Worm (Caenorhabditis elegans) whole organism, mixed stage, embryonic: ENCODE measurements around the gene lpr-6.

Experiments
- bed-3 ChIP-seq: fragments of 200-800 bp; sonication (Bioruptor generic); optimal IDR thresholded peaks from 3 replicates; lab custom pipeline; 2018; ENCODE audit warnings: mild to moderate bottlenecking, missing genetic modification characterization, moderate library complexity, missing compliant biosample characterization
- blmp-1 ChIP-seq: fragments of 150-350 bp; optimal IDR thresholded peaks from 2 replicates; lab custom pipeline; 2014; ENCODE audit warnings: missing biosample characterization, missing genetic modification characterization
- ceh-39 ChIP-seq: fragments of 150-350 bp; optimal IDR thresholded peaks from 2 replicates; lab custom pipeline; 2014; ENCODE audit warnings: missing biosample characterization, missing genetic modification characterization
- ceh-43 ChIP-seq: fragments of 200-800 bp; sonication (Bioruptor generic); optimal IDR thresholded peaks from 2 replicates; lab custom pipeline; 2018; ENCODE audit warnings: mild to moderate bottlenecking, missing genetic modification characterization, moderate library complexity, missing compliant biosample characterization
- ceh-83 ChIP-seq: fragments of 200-800 bp; sonication (Bioruptor generic); optimal IDR thresholded peaks from 2 replicates; lab custom pipeline; 2018; ENCODE audit warnings: mild to moderate bottlenecking, missing genetic modification characterization, missing compliant biosample characterization
- ces-1 ChIP-seq: fragments of 150-350 bp; optimal IDR thresholded peaks from 2 replicates; lab custom pipeline; 2014; ENCODE audit warnings: missing biosample characterization, missing genetic modification reagents, missing genetic modification characterization
- cnd-1 ChIP-seq: fragments of 200-800 bp; sonication (Bioruptor generic); optimal IDR thresholded peaks from 2 replicates; lab custom pipeline; 2018; ENCODE audit warnings: mild to moderate bottlenecking, missing genetic modification characterization, missing compliant biosample characterization
- drap-1 ChIP-seq: fragments of 200-800 bp; sonication (Bioruptor generic); optimal IDR thresholded peaks from 3 replicates; lab custom pipeline; 2018; ENCODE audit warnings: mild to moderate bottlenecking, missing genetic modification characterization, missing compliant biosample characterization
- elt-1 ChIP-seq: sonication (generic microtip); optimal IDR thresholded peaks from 2 replicates; lab custom pipeline; 2017; ENCODE audit warnings: missing genetic modification characterization, mild to moderate bottlenecking, missing compliant biosample characterization, antibody characterized with exemption, moderate library complexity, borderline replicate concordance; ENCODE audit not compliant: insufficient read depth
- elt-3 ChIP-seq: fragments of 150-350 bp; optimal IDR thresholded peaks from 2 replicates; lab custom pipeline; 2014; ENCODE audit warnings: missing biosample characterization, missing genetic modification characterization
- flh-1 ChIP-seq: fragments of 200-800 bp; sonication (Bioruptor generic); optimal IDR thresholded peaks from 2 replicates; lab custom pipeline; 2018; ENCODE audit warnings: mild to moderate bottlenecking, missing genetic modification characterization, moderate library complexity, missing compliant biosample characterization
- hlh-1 ChIP-seq: fragments of 150-350 bp; optimal IDR thresholded peaks from 2 replicates; lab custom pipeline; 2014; ENCODE audit warnings: missing biosample characterization, missing genetic modification reagents, missing genetic modification characterization
- lin-13 ChIP-seq: fragments of 150-350 bp; optimal IDR thresholded peaks from 2 replicates; lab custom pipeline; 2014; ENCODE audit warnings: missing biosample characterization, missing genetic modification characterization
- lin-32 ChIP-seq: fragments of 200-800 bp; sonication (Bioruptor generic); optimal IDR thresholded peaks from 2 replicates; lab custom pipeline; 2018; ENCODE audit warnings: mild to moderate bottlenecking, missing genetic modification characterization, missing compliant biosample characterization
- lsy-2 ChIP-seq: fragments of 150-350 bp; optimal IDR thresholded peaks from 2 replicates; lab custom pipeline; 2014; ENCODE audit warnings: missing biosample characterization, missing genetic modification characterization
- mab-5 ChIP-seq: fragments of 150-350 bp; optimal IDR thresholded peaks from 2 replicates; lab custom pipeline; 2014; ENCODE audit warnings: missing biosample characterization, missing genetic modification characterization
- mep-1 ChIP-seq: fragments of 150-350 bp; optimal IDR thresholded peaks from 2 replicates; lab custom pipeline; 2017; ENCODE audit warnings: missing biosample characterization, missing genetic modification reagents, missing genetic modification characterization, inconsistent platforms
- mls-2 ChIP-seq: sonication (generic microtip); optimal IDR thresholded peaks from 2 replicates; lab custom pipeline; 2016; ENCODE audit warnings: mild to moderate bottlenecking, missing genetic modification characterization, moderate library complexity, missing compliant biosample characterization
- nhr-12 ChIP-seq: fragments of 150-350 bp; optimal IDR thresholded peaks from 2 replicates; lab custom pipeline; 2014; ENCODE audit warnings: missing biosample characterization, missing genetic modification characterization
- nhr-2 ChIP-seq: fragments of 150-350 bp; optimal IDR thresholded peaks from 2 replicates; lab custom pipeline; 2014; ENCODE audit warnings: missing biosample characterization, missing genetic modification characterization
- nhr-237 ChIP-seq: fragments of 150-350 bp; optimal IDR thresholded peaks from 2 replicates; lab custom pipeline; 2014; ENCODE audit warnings: missing biosample characterization, missing genetic modification characterization
- nhr-28 ChIP-seq: fragments of 150-350 bp; optimal IDR thresholded peaks from 2 replicates; lab custom pipeline; 2014; ENCODE audit warnings: missing biosample characterization, missing genetic modification characterization
- nhr-76 ChIP-seq: sonication (generic microtip); optimal IDR thresholded peaks from 2 replicates; lab custom pipeline; 2017; ENCODE audit warnings: missing biosample characterization, missing genetic modification characterization
- pha-4 ChIP-seq: fragments of 150-350 bp; optimal IDR thresholded peaks from 2 replicates; lab custom pipeline; 2018; ENCODE audit warnings: missing biosample characterization, missing genetic modification reagents, missing genetic modification characterization
- sem-2 ChIP-seq: fragments of 200-800 bp; sonication (Bioruptor generic); optimal IDR thresholded peaks from 2 replicates; lab custom pipeline; 2018; ENCODE audit warnings: mild to moderate bottlenecking, missing genetic modification characterization, missing compliant biosample characterization
- sptf-1 ChIP-seq: sonication (generic microtip); optimal IDR thresholded peaks from 2 replicates; lab custom pipeline; 2017; ENCODE audit warnings: mild to moderate bottlenecking, missing genetic modification characterization, moderate library complexity, missing compliant biosample characterization
- tbx-8 ChIP-seq: fragments of 200-800 bp; sonication (Bioruptor generic); optimal IDR thresholded peaks from 2 replicates; lab custom pipeline; 2018; ENCODE audit warnings: mild to moderate bottlenecking, missing genetic modification characterization, moderate library complexity, missing compliant biosample characterization
- unc-120 ChIP-seq: sonication (generic microtip); optimal IDR thresholded peaks from 2 replicates; lab custom pipeline; 2017; ENCODE audit warnings: missing genetic modification characterization, missing compliant biosample characterization; ENCODE audit not compliant: poor library complexity, severe bottlenecking
- unc-62 ChIP-seq: fragments of 150-350 bp; optimal IDR thresholded peaks from 2 replicates; lab custom pipeline; 2014; ENCODE audit warnings: missing biosample characterization, missing genetic modification reagents, missing genetic modification characterization
- zip-8 ChIP-seq: fragments of 150-350 bp; optimal IDR thresholded peaks from 2 replicates; lab custom pipeline; 2014; ENCODE audit warnings: missing biosample characterization, missing genetic modification characterization
- ztf-11 ChIP-seq: fragments of 150-350 bp; optimal IDR thresholded peaks from 2 replicates; lab custom pipeline; 2014; ENCODE audit warnings: missing biosample characterization, missing genetic modification characterization

Gene lpr-6

DNA sequence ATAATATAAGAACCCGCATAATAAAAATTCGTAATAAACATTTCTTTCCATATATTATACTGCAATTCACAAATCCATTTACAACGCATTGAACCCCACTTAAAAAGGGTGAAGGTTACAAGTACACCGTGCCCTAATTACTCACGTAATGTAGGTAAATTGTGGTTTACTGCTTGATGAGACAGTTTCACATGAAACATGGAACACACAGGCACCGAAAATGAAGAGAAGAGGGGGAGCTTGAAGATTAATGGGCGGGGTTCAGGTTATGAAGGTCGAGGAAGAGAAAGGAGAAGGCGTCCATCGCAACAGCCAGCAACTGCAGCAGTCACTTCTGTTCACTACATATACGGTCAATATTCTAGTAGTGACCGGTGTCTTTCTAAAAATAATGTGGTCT, at the start of gene lpr-6:
Gene lpr-6 (plus strand): TSS at position 251 of the 400 bp plus-strand sequence.
- TF ChIP-seq ces-1 (GFP tag; lab: Kevin White, UChicago) (no peak), sem-2 (GFP tag; lab: Kevin White, UChicago) (no peak), tbx-8 (GFP tag; lab: Kevin White, UChicago) (no peak), blmp-1 (tag; lab: Kevin White, UChicago) (no peak), mep-1 (tag; lab: Kevin White, UChicago) (no peak), ceh-43 (GFP tag; lab: Kevin White, UChicago) (peak; percentile 36)

DNA sequence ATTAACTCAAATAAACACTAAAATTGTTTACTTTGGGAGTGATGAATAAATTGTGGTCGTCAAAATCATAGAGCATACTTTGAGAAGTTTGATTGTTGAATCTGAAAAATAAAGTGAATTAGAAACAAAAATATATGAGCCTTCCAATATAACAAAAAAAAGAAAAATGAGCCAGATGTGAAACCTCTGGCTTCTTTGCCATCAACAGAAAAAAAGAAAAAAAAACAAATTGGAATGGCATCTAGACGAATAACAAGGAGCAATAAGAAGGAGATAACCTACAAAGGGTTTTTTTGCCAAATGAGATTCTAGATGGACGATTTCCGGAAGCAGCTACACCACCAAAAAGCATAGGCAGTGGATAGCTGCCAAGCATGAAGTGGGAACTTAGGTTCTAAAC, 49.2 kb upstream of the lpr-6 start, which contains the start of gene F58A3.4:
Gene F58A3.4 (minus strand): TSS at position 101 of the 400 bp plus-strand sequence.
- TF ChIP-seq cnd-1 (tag; lab: Kevin White, UChicago) (no peak), mls-2 (no peak), zip-8 (no peak), unc-120 (tag; lab: Kevin White, UChicago) (no peak), mab-5 (tag; lab: Kevin White, UChicago) (no peak)

DNA sequence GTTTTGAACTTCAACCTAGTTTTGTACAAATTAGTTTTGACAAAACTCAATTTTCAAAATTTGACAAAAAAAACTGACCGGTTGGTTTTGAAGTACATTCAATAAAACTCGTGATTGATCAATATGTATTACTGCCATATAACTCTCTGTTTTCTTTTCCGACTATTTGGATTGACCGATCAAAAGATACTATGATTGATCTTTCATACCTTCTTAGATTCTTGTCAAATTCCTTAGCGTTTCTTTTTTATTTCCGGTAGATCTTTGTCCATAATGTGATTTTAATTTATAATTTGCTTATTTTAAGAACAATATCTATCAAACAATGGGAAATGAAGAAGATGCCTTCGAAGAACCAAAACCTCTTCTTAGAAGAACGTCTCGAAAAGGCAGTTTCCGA, 47.5 kb upstream of the lpr-6 start, which contains the start of gene F58A3.3:
Gene F58A3.3 (plus strand): TSS at position 301 of the 400 bp plus-strand sequence.
- no peak for TF ChIP-seq sem-2 (GFP tag; lab: Kevin White, UChicago)

DNA sequence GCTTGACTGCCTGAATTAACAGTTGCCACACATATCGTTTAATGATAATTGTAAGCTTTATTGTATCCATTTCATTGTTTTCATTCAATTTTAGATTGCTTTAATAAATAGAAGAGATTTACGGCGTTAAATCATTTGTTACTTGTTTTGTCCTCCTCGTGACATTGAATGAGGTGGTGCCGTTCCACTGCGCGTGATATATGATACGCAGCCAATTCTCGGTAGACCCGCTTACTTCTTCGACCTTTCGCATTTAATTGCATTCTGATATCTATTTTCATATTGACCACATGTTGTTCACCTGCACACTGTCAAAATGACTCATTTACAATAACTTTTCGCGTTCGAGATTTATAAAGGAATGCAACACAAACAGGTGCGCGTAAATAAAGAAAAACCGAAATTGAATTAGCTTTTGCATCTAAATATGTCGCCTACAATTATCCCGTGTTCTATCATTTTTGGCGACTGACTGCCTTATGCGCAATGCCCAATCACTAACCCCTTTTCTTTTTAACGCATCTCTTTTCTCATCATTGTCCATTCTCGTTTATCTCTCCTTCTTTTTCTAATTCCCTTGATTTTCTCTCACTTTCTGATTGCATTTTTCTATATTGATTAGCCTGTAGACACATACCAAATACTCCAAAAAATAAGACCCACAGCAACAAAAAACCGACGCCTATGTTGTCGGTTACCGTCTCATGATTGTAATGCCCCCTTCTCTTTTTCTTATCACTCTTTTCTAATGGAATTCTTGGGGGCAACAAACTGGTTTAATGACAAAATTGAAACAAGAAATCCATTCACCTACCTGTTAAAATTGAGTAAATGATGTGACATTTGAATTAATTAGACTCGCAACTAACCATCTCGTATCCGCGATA, 45.2 kb upstream of the lpr-6 start:
- TF ChIP-seq bed-3 (GFP tag; lab: Kevin White, UChicago) = no peak
- no peak for TF ChIP-seq ceh-39
- TF ChIP-seq mab-5 (tag; lab: Kevin White, UChicago) = no peak
- TF ChIP-seq elt-3 (tag; lab: Kevin White, UChicago) = no peak
- TF ChIP-seq pha-4 = no peak
- no peak for TF ChIP-seq unc-120 (tag; lab: Kevin White, UChicago)
- TF ChIP-seq ztf-11 (tag; lab: Kevin White, UChicago) = no peak
- TF ChIP-seq lin-13 (tag; lab: Kevin White, UChicago) = no peak
- TF ChIP-seq zip-8 = no peak
- TF ChIP-seq cnd-1 (tag; lab: Kevin White, UChicago) = no peak
- TF ChIP-seq tbx-8 (GFP tag; lab: Kevin White, UChicago) = no peak
- TF ChIP-seq nhr-28 (tag; lab: Kevin White, UChicago) = no peak
- TF ChIP-seq drap-1 = no peak
- TF ChIP-seq blmp-1 (tag; lab: Kevin White, UChicago) = no peak
- no peak for TF ChIP-seq lsy-2 (tag; lab: Kevin White, UChicago)
- no peak for TF ChIP-seq ces-1 (GFP tag; lab: Kevin White, UChicago)
- TF ChIP-seq flh-1 = no peak
- TF ChIP-seq unc-62 = no peak
- TF ChIP-seq ceh-43 (GFP tag; lab: Kevin White, UChicago) = no peak
- TF ChIP-seq mep-1 (tag; lab: Kevin White, UChicago) = no peak

DNA sequence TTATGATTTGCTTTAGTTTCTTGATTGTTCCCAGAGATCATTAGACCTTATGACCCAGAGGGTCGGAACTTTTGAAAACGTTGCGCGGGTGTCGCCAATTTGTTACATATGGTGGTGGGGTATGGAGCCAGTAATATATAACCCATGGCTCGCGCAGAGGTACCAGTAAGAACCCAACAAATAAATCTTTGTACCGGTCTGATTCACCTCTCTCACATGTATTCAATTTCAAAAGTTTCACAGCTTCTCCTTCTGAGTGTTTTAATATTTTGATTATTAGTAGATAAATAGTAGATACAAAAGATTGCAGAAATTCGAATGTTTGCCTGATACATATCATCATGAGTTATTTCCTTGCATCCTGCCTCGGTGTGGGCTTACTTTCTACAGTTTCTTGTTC, 43.7 kb upstream of the lpr-6 start, which contains the start of gene egl-15:
Gene egl-15 (plus strand): TSS at position 301 of the 400 bp plus-strand sequence.
- no peak for TF ChIP-seq mls-2
- TF ChIP-seq elt-3 (tag; lab: Kevin White, UChicago) = no peak
- no peak for TF ChIP-seq lin-32
- TF ChIP-seq unc-62 = no peak
- TF ChIP-seq nhr-76 (tag; lab: Kevin White, UChicago) = no peak
- TF ChIP-seq ceh-39 = no peak
- TF ChIP-seq hlh-1 = no peak
- TF ChIP-seq elt-1 (tag; lab: Kevin White, UChicago) = no peak
- no peak for TF ChIP-seq lsy-2 (tag; lab: Kevin White, UChicago)
- TF ChIP-seq mab-5 (tag; lab: Kevin White, UChicago) = no peak
- no peak for TF ChIP-seq sptf-1 (tag; lab: Kevin White, UChicago)
- TF ChIP-seq zip-8 = no peak
- no peak for TF ChIP-seq pha-4

DNA sequence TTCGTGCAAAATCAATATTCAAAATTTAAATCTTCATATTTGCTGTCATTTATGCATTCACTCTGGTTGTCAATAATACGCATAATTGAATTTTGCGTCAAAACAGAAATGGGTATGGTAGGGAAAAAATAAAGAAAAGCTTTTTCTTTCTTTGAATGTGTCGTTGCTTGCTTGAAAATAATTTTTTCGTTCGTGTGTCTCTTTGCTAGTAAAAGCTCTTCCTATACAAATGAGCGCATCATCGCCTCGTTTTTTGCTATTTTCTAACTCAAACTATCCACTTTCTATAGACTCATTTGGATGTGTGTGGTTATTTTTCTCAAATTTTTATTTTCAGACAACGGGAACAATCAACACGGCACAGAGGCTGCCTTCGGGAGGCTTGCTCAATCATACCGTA, 31.2 kb upstream of the lpr-6 start, which contains the start of gene ldb-1:
Gene ldb-1 (plus strand): TSS at position 301 of the 400 bp plus-strand sequence.
- TF ChIP-seq ztf-11 (tag; lab: Kevin White, UChicago) = no peak
- TF ChIP-seq lin-32 = no peak
- TF ChIP-seq zip-8 = no peak
- no peak for TF ChIP-seq unc-62
- TF ChIP-seq mls-2 = no peak
- TF ChIP-seq mep-1 (tag; lab: Kevin White, UChicago) = no peak
- no peak for TF ChIP-seq sptf-1 (tag; lab: Kevin White, UChicago)
- no peak for TF ChIP-seq sem-2 (GFP tag; lab: Kevin White, UChicago)
- TF ChIP-seq lsy-2 (tag; lab: Kevin White, UChicago) = no peak
- TF ChIP-seq nhr-2 = no peak
- no peak for TF ChIP-seq cnd-1 (tag; lab: Kevin White, UChicago)
- TF ChIP-seq ceh-39 = no peak
- no peak for TF ChIP-seq ceh-83 (GFP tag; lab: Kevin White, UChicago)
- TF ChIP-seq nhr-12 (tag; lab: Kevin White, UChicago) = no peak
- TF ChIP-seq hlh-1 = no peak
- no peak for TF ChIP-seq nhr-76 (tag; lab: Kevin White, UChicago)
- no peak for TF ChIP-seq nhr-237
- no peak for TF ChIP-seq unc-120 (tag; lab: Kevin White, UChicago)
- no peak for TF ChIP-seq nhr-28 (tag; lab: Kevin White, UChicago)
- TF ChIP-seq blmp-1 (tag; lab: Kevin White, UChicago) = no peak
